Worm (Caenorhabditis elegans) whole organism, midembryonic: ENCODE measurements around the gene T02E9.5.

Experiments
- T22C8.4 ChIP-seq: fragments of 200-800 bp; sonication (Bioruptor generic); IDR thresholded peaks from 2 replicates; pipeline ENCODE4 v1.3.6; 2022; ENCODE audit warnings: missing genetic modification characterization, missing compliant biosample characterization
- cog-1 ChIP-seq: sonication (generic microtip); optimal IDR thresholded peaks from 2 replicates; lab custom pipeline; 2016; ENCODE audit warnings: missing genetic modification characterization, missing compliant biosample characterization
- flt-1 ChIP-seq: fragments of 200-800 bp; sonication (Bioruptor generic); IDR thresholded peaks from 2 replicates; pipeline ENCODE4 v1.3.6; 2022; ENCODE audit warnings: missing genetic modification characterization, missing compliant biosample characterization
- klf-2 ChIP-seq: fragments of 200-800 bp; sonication (Bioruptor generic); conservative IDR thresholded peaks from 2 replicates; pipeline ENCODE4 v1.3.6; 2022; ENCODE audit warnings: missing genetic modification reagents, missing genetic modification characterization, missing compliant biosample characterization
- med-1 ChIP-seq: sonication (generic microtip); optimal IDR thresholded peaks from 2 replicates; lab custom pipeline; 2017; ENCODE audit warnings: missing genetic modification characterization, mild to moderate bottlenecking, missing compliant biosample characterization, antibody characterized with exemption, missing genetic modification reagents; ENCODE audit not compliant: insufficient read depth
- ref-1 ChIP-seq: fragments of 200-800 bp; sonication (Bioruptor generic); conservative IDR thresholded peaks from 2 replicates; pipeline ENCODE4 v1.3.6; 2022; ENCODE audit warnings: missing genetic modification reagents, missing genetic modification characterization, missing compliant biosample characterization
- tab-1 ChIP-seq: fragments of 200-800 bp; sonication (Bioruptor generic); IDR thresholded peaks from 2 replicates; pipeline ENCODE4 v1.3.6; 2022; ENCODE audit warnings: missing genetic modification characterization, missing compliant biosample characterization
- ztf-23 ChIP-seq: fragments of 200-800 bp; sonication (Bioruptor generic); IDR thresholded peaks from 2 replicates; pipeline ENCODE4 v1.3.6; 2022; ENCODE audit warnings: missing genetic modification reagents, missing genetic modification characterization, missing compliant biosample characterization
- ztf-29 ChIP-seq: fragments of 200-800 bp; sonication (Bioruptor generic); IDR thresholded peaks from 2 replicates; pipeline ENCODE4 v1.3.6; 2022; ENCODE audit warnings: missing genetic modification reagents, missing genetic modification characterization, missing compliant biosample characterization

DNA sequence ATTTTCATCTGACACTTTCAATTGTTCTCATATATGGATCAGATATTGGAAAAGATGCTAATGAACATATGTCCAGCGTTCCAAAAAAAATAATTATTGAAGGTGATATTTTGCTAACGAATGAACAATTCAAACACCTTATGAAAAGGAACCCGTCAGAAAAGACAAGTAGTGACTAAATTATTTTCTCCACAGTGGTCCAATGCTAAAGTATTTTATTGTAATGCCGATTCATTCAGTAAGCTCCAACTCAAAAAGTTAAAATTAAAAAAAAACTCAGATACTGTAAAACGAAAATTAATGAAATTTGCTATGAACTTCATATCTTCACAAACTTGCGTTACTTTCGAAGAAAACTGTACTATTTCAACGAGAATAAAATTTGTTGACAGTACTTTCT, 50.0 kb downstream of the T02E9.5 start, which contains the start of gene nas-16:
- TF ChIP-seq T22C8.4 (GFP tag; lab: Robert Waterston, UW), result no peak
- TF ChIP-seq flt-1 (GFP tag; lab: Robert Waterston, UW), result no peak
- TF ChIP-seq ztf-23, result no peak
- no peak for TF ChIP-seq tab-1 (GFP tag; lab: Robert Waterston, UW)
- TF ChIP-seq ref-1 (GFP tag; lab: Robert Waterston, UW), result no peak
- TF ChIP-seq klf-2 (GFP tag; lab: Robert Waterston, UW), result no peak
- no peak for TF ChIP-seq med-1 (GFP tag; lab: Kevin White, UChicago)
- TF ChIP-seq cog-1 (tag; lab: Kevin White, UChicago), result no peak
- TF ChIP-seq ztf-29 (GFP tag; lab: Robert Waterston, UW), result no peak
